Worm (Caenorhabditis elegans) whole organism, L1 larva: ENCODE results near the gene Y75B12B.3.

Experiments used
- C34B4.2 ChIP-seq: sonication (generic microtip); optimal IDR thresholded peaks from 2 replicates; lab custom pipeline; 2017; ENCODE audit warnings: mild to moderate bottlenecking, missing genetic modification characterization, missing compliant biosample characterization
- aly-2 ChIP-seq: fragments of 150-350 bp; optimal IDR thresholded peaks from 2 replicates; lab custom pipeline; 2014; ENCODE audit warnings: missing biosample characterization, missing genetic modification characterization
- blmp-1 ChIP-seq: fragments of 150-350 bp; optimal IDR thresholded peaks from 2 replicates; lab custom pipeline; 2014; ENCODE audit warnings: missing biosample characterization, missing genetic modification characterization
- ceh-88 ChIP-seq: fragments of 200-800 bp; sonication (Bioruptor generic); IDR thresholded peaks from 2 replicates; pipeline ENCODE4 v1.3.6; 2022; ENCODE audit warnings: missing genetic modification characterization, missing compliant biosample characterization
- ceh-90 ChIP-seq: sonication (generic microtip); optimal IDR thresholded peaks from 2 replicates; lab custom pipeline; 2016; ENCODE audit warnings: missing genetic modification characterization, missing compliant biosample characterization
- ces-1 ChIP-seq: fragments of 150-350 bp; optimal IDR thresholded peaks from 2 replicates; lab custom pipeline; 2014; ENCODE audit warnings: missing biosample characterization, missing genetic modification reagents, missing genetic modification characterization
- dpl-1 ChIP-seq, 3 experiments: fragments of 150-350 bp in 2 of 3; sonication (generic microtip) in 1 of 3; optimal IDR thresholded peaks; 2 replicates each; lab custom pipeline; 2014 to 2017; ENCODE audit warnings: missing biosample characterization in 3 of 3, missing genetic modification characterization in 3 of 3, missing genetic modification reagents in 3 of 3
- efl-1 ChIP-seq, 4 experiments: fragments of 150-350 bp; optimal IDR thresholded peaks in 3 of 4; peaks in 1 of 4; 1 replicate in 1 of 4; 2 replicates in 3 of 4; lab custom pipeline; 2014; ENCODE audit warnings: missing biosample characterization in 2 of 4, missing genetic modification characterization in 2 of 4, missing genetic modification reagents in 2 of 4
- efl-3 ChIP-seq: fragments of 200-800 bp; sonication (Bioruptor generic); optimal IDR thresholded peaks from 2 replicates; lab custom pipeline; 2018; ENCODE audit warnings: mild to moderate bottlenecking, missing genetic modification characterization, missing compliant biosample characterization
- egl-13 ChIP-seq: sonication (generic microtip); optimal IDR thresholded peaks from 2 replicates; lab custom pipeline; 2016; ENCODE audit warnings: missing genotype, missing genetic modification reagents, missing genetic modification characterization, missing compliant biosample characterization
- elt-3 ChIP-seq, 6 experiments: fragments of 150-350 bp in 1 of 6; sonication (generic microtip); optimal IDR thresholded peaks; 2 replicates each; lab custom pipeline; 2017 to 2018; ENCODE audit warnings: missing biosample characterization in 6 of 6, missing genetic modification characterization in 6 of 6, inconsistent platforms in 1 of 6
- ets-5 ChIP-seq: fragments of 200-800 bp; sonication (Bioruptor generic); IDR thresholded peaks from 2 replicates; pipeline ENCODE4 v1.3.6; 2022; ENCODE audit warnings: missing genetic modification characterization, missing compliant biosample characterization
- fkh-10 ChIP-seq: sonication (generic microtip); optimal IDR thresholded peaks from 2 replicates; lab custom pipeline; 2017; ENCODE audit warnings: missing biosample characterization, missing genetic modification reagents, missing genetic modification characterization
- fkh-4 ChIP-seq: sonication (generic microtip); optimal IDR thresholded peaks from 2 replicates; lab custom pipeline; 2016; ENCODE audit warnings: missing compliant biosample characterization, missing genetic modification characterization, borderline replicate concordance
- fos-1 ChIP-seq: fragments of 150-350 bp; optimal IDR thresholded peaks from 2 replicates; lab custom pipeline; 2014; ENCODE audit warnings: missing biosample characterization, missing genetic modification characterization
- hlh-17 ChIP-seq: fragments of 200-800 bp; sonication (Bioruptor generic); optimal IDR thresholded peaks from 2 replicates; lab custom pipeline; 2018; ENCODE audit warnings: missing genetic modification characterization, mild to moderate bottlenecking, missing compliant biosample characterization, moderate library complexity, borderline replicate concordance
- hlh-4 ChIP-seq: sonication (generic microtip); optimal IDR thresholded peaks from 2 replicates; lab custom pipeline; 2016; ENCODE audit warnings: mild to moderate bottlenecking, missing genetic modification characterization, missing compliant biosample characterization
- hpl-2 ChIP-seq: fragments of 150-350 bp; optimal IDR thresholded peaks from 2 replicates; lab custom pipeline; 2014; ENCODE audit warnings: missing biosample characterization, missing genetic modification reagents, missing genetic modification characterization
- irx-1 ChIP-seq: sonication (generic microtip); optimal IDR thresholded peaks from 2 replicates; lab custom pipeline; 2016; ENCODE audit warnings: missing genetic modification characterization, missing compliant biosample characterization
- lin-13 ChIP-seq: fragments of 150-350 bp; optimal IDR thresholded peaks from 2 replicates; lab custom pipeline; 2014; ENCODE audit warnings: missing biosample characterization, missing genetic modification reagents, missing genetic modification characterization
- lin-15B ChIP-seq: fragments of 150-350 bp; sonication (generic microtip); optimal IDR thresholded peaks from 3 replicates; lab custom pipeline; 2014; ENCODE audit warnings: missing biosample characterization, missing genetic modification characterization
- lin-35 ChIP-seq, 2 experiments: fragments of 150-350 bp; optimal IDR thresholded peaks; 2 replicates each; lab custom pipeline; 2014; ENCODE audit warnings: missing biosample characterization in 2 of 2, missing genetic modification characterization in 2 of 2, missing genetic modification reagents in 2 of 2
- lsy-2 ChIP-seq, 2 experiments: fragments of 150-350 bp; optimal IDR thresholded peaks; 2 replicates each; lab custom pipeline; 2014; ENCODE audit warnings: missing biosample characterization in 2 of 2, missing genetic modification characterization in 2 of 2
- mab-9 ChIP-seq: fragments of 200-800 bp; sonication (Bioruptor generic); IDR thresholded peaks from 2 replicates; pipeline ENCODE4 v1.3.6; 2022; ENCODE audit warnings: missing genetic modification reagents, missing genetic modification characterization, missing compliant biosample characterization
- mdl-1 ChIP-seq, 2 experiments: fragments of 150-350 bp; optimal IDR thresholded peaks; 2 replicates each; lab custom pipeline; 2014 to 2017; ENCODE audit warnings: missing biosample characterization in 2 of 2, missing genetic modification characterization in 2 of 2, inconsistent platforms in 1 of 2
- mef-2 ChIP-seq: fragments of 150-350 bp; optimal IDR thresholded peaks from 2 replicates; lab custom pipeline; 2014; ENCODE audit warnings: missing biosample characterization, missing genetic modification characterization
- nhr-11 ChIP-seq: fragments of 150-350 bp; optimal IDR thresholded peaks from 2 replicates; lab custom pipeline; 2014; ENCODE audit warnings: missing biosample characterization, missing genetic modification characterization
- nhr-12 ChIP-seq: sonication (generic microtip); optimal IDR thresholded peaks from 2 replicates; lab custom pipeline; 2017; ENCODE audit warnings: missing biosample characterization, missing genetic modification characterization
- nhr-19 ChIP-seq: fragments of 200-800 bp; sonication (Bioruptor generic); conservative IDR thresholded peaks from 2 replicates; pipeline ENCODE4 v1.3.6; 2022; ENCODE audit warnings: missing genetic modification characterization, missing compliant biosample characterization
- nhr-20 ChIP-seq: sonication (generic microtip); optimal IDR thresholded peaks from 2 replicates; lab custom pipeline; 2016; ENCODE audit warnings: mild to moderate bottlenecking, missing genetic modification characterization, missing compliant biosample characterization
- nhr-237 ChIP-seq: fragments of 150-350 bp; optimal IDR thresholded peaks from 2 replicates; lab custom pipeline; 2014; ENCODE audit warnings: missing biosample characterization, missing genetic modification characterization
- nhr-47 ChIP-seq: sonication (generic microtip); optimal IDR thresholded peaks from 2 replicates; lab custom pipeline; 2016; ENCODE audit warnings: mild to moderate bottlenecking, missing genetic modification characterization, moderate library complexity, missing compliant biosample characterization
- nhr-71 ChIP-seq: sonication (generic microtip); optimal IDR thresholded peaks from 2 replicates; lab custom pipeline; 2016; ENCODE audit warnings: mild to moderate bottlenecking, missing genetic modification characterization, moderate library complexity, missing compliant biosample characterization
- nhr-76 ChIP-seq: sonication (generic microtip); optimal IDR thresholded peaks from 2 replicates; lab custom pipeline; 2017; ENCODE audit warnings: missing biosample characterization, missing genetic modification characterization
- nhr-77 ChIP-seq: fragments of 150-350 bp; optimal IDR thresholded peaks from 2 replicates; lab custom pipeline; 2014; ENCODE audit warnings: missing biosample characterization, missing genetic modification characterization
- nhr-84 ChIP-seq: sonication (generic microtip); optimal IDR thresholded peaks from 2 replicates; lab custom pipeline; 2017; ENCODE audit warnings: missing biosample characterization, missing genetic modification characterization
- nhr-90 ChIP-seq: sonication (generic microtip); optimal IDR thresholded peaks from 2 replicates; lab custom pipeline; 2016; ENCODE audit warnings: mild to moderate bottlenecking, missing genetic modification characterization, missing compliant biosample characterization; ENCODE audit not compliant: poor library complexity
- pag-3 ChIP-seq: sonication (generic microtip); optimal IDR thresholded peaks from 2 replicates; lab custom pipeline; 2017; ENCODE audit warnings: missing genetic modification characterization, mild to moderate bottlenecking, missing compliant biosample characterization, antibody characterized with exemption, borderline replicate concordance; ENCODE audit not compliant: insufficient read depth
- pqm-1 ChIP-seq: sonication (generic microtip); optimal IDR thresholded peaks from 3 replicates; lab custom pipeline; 2017; ENCODE audit warnings: missing biosample characterization, missing genetic modification characterization
- skn-1 ChIP-seq: fragments of 150-350 bp; optimal IDR thresholded peaks from 2 replicates; lab custom pipeline; 2014; ENCODE audit warnings: missing biosample characterization, missing genetic modification characterization
- snu-23 ChIP-seq: sonication (generic microtip); optimal IDR thresholded peaks from 2 replicates; lab custom pipeline; 2016; ENCODE audit warnings: missing genetic modification characterization, missing compliant biosample characterization
- sox-4 ChIP-seq: sonication (generic microtip); optimal IDR thresholded peaks from 2 replicates; lab custom pipeline; 2016; ENCODE audit warnings: missing genetic modification characterization, missing compliant biosample characterization
- sptf-1 ChIP-seq: fragments of 150-350 bp; optimal IDR thresholded peaks from 2 replicates; lab custom pipeline; 2014; ENCODE audit warnings: missing biosample characterization, missing genetic modification characterization
- sup-37 ChIP-seq: fragments of 200-800 bp; sonication (Bioruptor generic); optimal IDR thresholded peaks from 2 replicates; lab custom pipeline; 2018; ENCODE audit warnings: mild to moderate bottlenecking, missing genetic modification characterization, missing compliant biosample characterization
- swsn-7 ChIP-seq: sonication (generic microtip); optimal IDR thresholded peaks from 2 replicates; lab custom pipeline; 2016; ENCODE audit warnings: missing genetic modification characterization, missing compliant biosample characterization
- unc-130 ChIP-seq: fragments of 150-350 bp; optimal IDR thresholded peaks from 2 replicates; lab custom pipeline; 2017; ENCODE audit warnings: missing biosample characterization, missing genetic modification characterization, inconsistent platforms
- unc-62 ChIP-seq: fragments of 150-350 bp; optimal IDR thresholded peaks from 2 replicates; lab custom pipeline; 2014; ENCODE audit warnings: missing biosample characterization, missing genetic modification reagents, missing genetic modification characterization
- unc-86 ChIP-seq: sonication (generic microtip); optimal IDR thresholded peaks from 2 replicates; lab custom pipeline; 2016; ENCODE audit warnings: missing genetic modification characterization, missing compliant biosample characterization
- unc-98 ChIP-seq: fragments of 200-800 bp; sonication (Bioruptor generic); IDR thresholded peaks from 2 replicates; pipeline ENCODE4 v1.3.6; 2022; ENCODE audit warnings: missing genetic modification characterization, missing compliant biosample characterization
- vab-15 ChIP-seq: sonication (generic microtip); optimal IDR thresholded peaks from 2 replicates; lab custom pipeline; 2017; ENCODE audit warnings: missing genotype, mild to moderate bottlenecking, missing genetic modification characterization, missing compliant biosample characterization
- xbp-1 ChIP-seq: sonication (generic microtip); optimal IDR thresholded peaks from 2 replicates; lab custom pipeline; 2016; ENCODE audit warnings: missing genetic modification characterization, missing compliant biosample characterization
- zag-1 ChIP-seq: fragments of 150-350 bp; optimal IDR thresholded peaks from 2 replicates; lab custom pipeline; 2014; ENCODE audit warnings: missing biosample characterization, missing genetic modification characterization
- zip-4 ChIP-seq: fragments of 200-800 bp; sonication (Bioruptor generic); optimal IDR thresholded peaks from 2 replicates; lab custom pipeline; 2018; ENCODE audit warnings: mild to moderate bottlenecking, missing genetic modification characterization, moderate library complexity, missing compliant biosample characterization

Y75B12B.3 gene

ce11 chrV:15143798-15144197 lies 42.3 kb downstream of the Y75B12B.3 start, which contains the start of gene K08F9.4 (continued):
- TF ChIP-seq egl-13 (tag; lab: Kevin White, UChicago) (no peak), dpl-1 (GFP tag; optimal IDR thresholded peaks at IDR 0.05; lab: Kevin White, UChicago) (peak; percentile 75 to 83 (median 79)), sptf-1 (tag; lab: Kevin White, UChicago) (no peak), nhr-90 (tag; lab: Kevin White, UChicago) (peak; percentile 75), blmp-1 (tag; lab: Kevin White, UChicago) (peak; percentile 100), nhr-11 (tag; lab: Kevin White, UChicago) (no peak), fos-1 (tag; lab: Kevin White, UChicago) (no peak), hlh-4 (tag; lab: Kevin White, UChicago) (no peak), zip-4 (GFP tag; lab: Kevin White, UChicago) (no peak), ces-1 (GFP tag; lab: Kevin White, UChicago) (no peak), fkh-4 (no peak), mdl-1 (tag; optimal IDR thresholded peaks at IDR 0.05; lab: Kevin White, UChicago) (no peak), nhr-20 (tag; lab: Kevin White, UChicago) (peak; percentile 68), unc-62 (no peak), nhr-76 (tag; lab: Kevin White, UChicago) (no peak), ceh-88 (no peak), sup-37 (no peak), mef-2 (tag; lab: Kevin White, UChicago) (no peak), ets-5 (GFP tag; lab: Robert Waterston, UW) (no peak), lin-13 (peak; percentile 20), C34B4.2 (tag; lab: Kevin White, UChicago) (no peak), elt-3 (tag; optimal IDR thresholded peaks at IDR 0.05; lab: Kevin White, UChicago) (peak in 2 of 6 experiments; percentile 26 to 72), vab-15 (tag; lab: Kevin White, UChicago) (peak; percentile 2), fkh-10 (GFP tag; lab: Kevin White, UChicago) (no peak), lin-35 (GFP tag; optimal IDR thresholded peaks at IDR 0.05; lab: Kevin White, UChicago) (peak; percentile 75 to 85), snu-23 (GFP tag; lab: Kevin White, UChicago) (peak; percentile 79), swsn-7 (tag; lab: Kevin White, UChicago) (peak; percentile 51), hlh-17 (GFP tag; lab: Kevin White, UChicago) (no peak), xbp-1 (tag; lab: Kevin White, UChicago) (peak; percentile 63), nhr-237 (peak; percentile 55), pqm-1 (tag; lab: Kevin White, UChicago) (no peak), zag-1 (tag; lab: Kevin White, UChicago) (no peak), nhr-71 (tag; lab: Kevin White, UChicago) (peak; percentile 80), mab-9 (no peak), ceh-90 (tag; lab: Kevin White, UChicago) (no peak), lsy-2 (tag; optimal IDR thresholded peaks at IDR 0.05; lab: Kevin White, UChicago) (peak; percentile 75 to 82), irx-1 (tag; lab: Kevin White, UChicago) (peak; percentile 0), sox-4 (tag; lab: Kevin White, UChicago) (no peak), aly-2 (no peak), efl-3 (GFP tag; lab: Kevin White, UChicago) (no peak), hpl-2 (GFP tag; lab: Kevin White, UChicago) (no peak), lin-15B (tag; lab: Kevin White, UChicago) (peak; percentile 84), skn-1 (tag; lab: Kevin White, UChicago) (peak; percentile 70), nhr-77 (tag; lab: Kevin White, UChicago) (no peak), nhr-19 (GFP tag; lab: Robert Waterston, UW) (no peak), unc-86 (tag; lab: Kevin White, UChicago) (peak; percentile 38), unc-98 (GFP tag; lab: Robert Waterston, UW) (no peak), pag-3 (tag; lab: Kevin White, UChicago) (no peak), nhr-84 (tag; lab: Kevin White, UChicago) (no peak), efl-1 (optimal IDR thresholded peaks at IDR 0.05; lab: Kevin White, UChicago) (peak; percentile 82 to 83), efl-1 (GFP tag; optimal IDR thresholded peaks at IDR 0.05 in 1 of 2; lab: Kevin White, UChicago) (peak; percentile 72 to 95), nhr-47 (peak; percentile 68), nhr-12 (tag; lab: Kevin White, UChicago) (no peak), unc-130 (peak; percentile 70)
